Fruit fly (Drosophila melanogaster) whole organism, prepupa: ENCODE measurements around the gene CG15544.

Experiments
- CG7368 ChIP-seq: fragments of 200-800 bp; sonication (Bioruptor generic); optimal IDR thresholded peaks from 3 replicates; lab custom pipeline; 2016; ENCODE audit warnings: missing biosample characterization, missing genetic modification characterization
- cyc ChIP-seq: fragments of 200-800 bp; sonication (Bioruptor generic); optimal IDR thresholded peaks from 3 replicates; lab custom pipeline; 2016; ENCODE audit warnings: missing biosample characterization, missing genetic modification characterization

- TF ChIP-seq CG7368 (GFP tag; lab: Kevin White, UChicago) (no peak), cyc (GFP tag; lab: Kevin White, UChicago) (no peak)
Measured at dm6 chr3R:30844436-30844835, 16.8 kb downstream of the CG15544 start.
